Worm (Caenorhabditis elegans): ENCODE results near the gene K02C4.2.

K02C4.2 gene

ce11 chrII:8039416-8039815 lies 36.1 kb upstream of the K02C4.2 start, which contains the start of the genes ubh-4 and algn-6 (continued):
- TF ChIP-seq gei-17 (GFP tag; optimal IDR thresholded peaks at IDR 0.05), result no peak
- TF ChIP-seq cebp-1 (GFP tag; IDR thresholded peaks at IDR 0.05), result no peak
- TF ChIP-seq cebp-1 (tag; optimal IDR thresholded peaks at IDR 0.05), result peak; percentile 32
- no peak for TF ChIP-seq ekl-4 (GFP tag; IDR thresholded peaks at IDR 0.05)
- TF ChIP-seq dpff-1 (tag; optimal IDR thresholded peaks at IDR 0.05), result no peak
- TF ChIP-seq C17E4.6 (GFP tag; IDR thresholded peaks at IDR 0.05), result no peak
- TF ChIP-seq K11D2.4 (GFP tag; IDR thresholded peaks at IDR 0.05), result no peak
- no peak for TF ChIP-seq ccch-3 (GFP tag; optimal IDR thresholded peaks at IDR 0.05)
- no peak for TF ChIP-seq Y56A3A.18 (GFP tag; IDR thresholded peaks at IDR 0.05)
- TF ChIP-seq lin-35 (GFP tag; optimal IDR thresholded peaks at IDR 0.05), result no peak
- TF ChIP-seq snpc-3.4 (tag; optimal IDR thresholded peaks at IDR 0.05), result peak; percentile 16
- peak; percentile 64 for TF ChIP-seq ceh-27 (GFP tag; optimal IDR thresholded peaks at IDR 0.05)
- TF ChIP-seq Y53F4B.3 (GFP tag; IDR thresholded peaks at IDR 0.05), result no peak
- no peak for TF ChIP-seq atf-7 (tag; optimal IDR thresholded peaks at IDR 0.05)
- no peak for TF ChIP-seq hlh-12 (tag; optimal IDR thresholded peaks at IDR 0.05)
- TF ChIP-seq chd-7 (tag; optimal IDR thresholded peaks at IDR 0.05), result no peak
- TF ChIP-seq madf-3 (GFP tag; IDR thresholded peaks at IDR 0.05), result peak; percentile 61; the same call in 1 of the 2 replicates
- TF ChIP-seq aptf-2 (GFP tag; conservative IDR thresholded peaks at IDR 0.05), result peak; percentile 31; the same call in 1 of the 2 replicates
- peak; percentile 51 for TF ChIP-seq nhr-80 (tag; optimal IDR thresholded peaks at IDR 0.05)
- TF ChIP-seq tbp1 (GFP tag; optimal IDR thresholded peaks at IDR 0.05), result peak; percentile 44
- TF ChIP-seq F57A8.1 (GFP tag; optimal IDR thresholded peaks at IDR 0.05), result no peak
- TF ChIP-seq ceh-100 (GFP tag; IDR thresholded peaks at IDR 0.05), result no peak
- no peak for TF ChIP-seq hlh-26 (GFP tag; conservative IDR thresholded peaks at IDR 0.05)
- TF ChIP-seq ztf-26 (tag; optimal IDR thresholded peaks at IDR 0.05), result no peak
- TF ChIP-seq ZK185.1 (tag; optimal IDR thresholded peaks at IDR 0.05; ENCODE audit: poor library complexity, severe bottlenecking), result peak; percentile 69
- TF ChIP-seq egrh-3 (GFP tag; IDR thresholded peaks at IDR 0.05), result peak; percentile 21; the same call in 1 of the 2 replicates
- no peak for TF ChIP-seq C06A6.2 (GFP tag; conservative IDR thresholded peaks at IDR 0.05)
- TF ChIP-seq dox-1 (GFP tag; IDR thresholded peaks at IDR 0.05), result peak; percentile 86; the same call in 1 of the 2 replicates
- peak; percentile 89 for TF ChIP-seq unc-130 (GFP tag; optimal IDR thresholded peaks at IDR 0.05)
- 0 out of 2 replicates have a peak, but pooled peaks have one; percentile 22 for TF ChIP-seq Y67H2A.10 (GFP tag; conservative IDR thresholded peaks at IDR 0.05)
- no peak for TF ChIP-seq lag-1 (GFP tag; IDR thresholded peaks at IDR 0.05)
- no peak for TF ChIP-seq sea-2 (GFP tag; IDR thresholded peaks at IDR 0.05)
- TF ChIP-seq egl-18 (GFP tag; IDR thresholded peaks at IDR 0.05), result no peak
- peak; percentile 87 for TF ChIP-seq attf-5 (GFP tag; optimal IDR thresholded peaks at IDR 0.05)
- no peak for TF ChIP-seq hsf-1 (GFP tag; IDR thresholded peaks at IDR 0.05)
- TF ChIP-seq F52B5.7 (tag; optimal IDR thresholded peaks at IDR 0.05), result no peak
- TF ChIP-seq lin-26 (GFP tag; IDR thresholded peaks at IDR 0.05), result no peak
- TF ChIP-seq lir-1 (GFP tag; conservative IDR thresholded peaks at IDR 0.05), result no peak
- TF ChIP-seq egl-44 (GFP tag; IDR thresholded peaks at IDR 0.05), result 0 out of 2 replicates have a peak, but pooled peaks have one; percentile 13
- no peak for TF ChIP-seq B0261.1 (tag; optimal IDR thresholded peaks at IDR 0.05)
- no peak for TF ChIP-seq him-1 (tag; optimal IDR thresholded peaks at IDR 0.05)
- peak; percentile 54 for TF ChIP-seq athp-1 (tag; optimal IDR thresholded peaks at IDR 0.05)
- TF ChIP-seq Y79H2A.3 (GFP tag; conservative IDR thresholded peaks at IDR 0.05), result 0 out of 2 replicates have a peak, but pooled peaks have one; percentile 24
- TF ChIP-seq K12H6.12 (tag; optimal IDR thresholded peaks at IDR 0.05), result peak; percentile 43
- TF ChIP-seq rec-8 (tag; optimal IDR thresholded peaks at IDR 0.05), result peak in 1 of 2 experiments; percentile 1
- TF ChIP-seq ceh-79 (tag; optimal IDR thresholded peaks at IDR 0.05), result no peak
- TF ChIP-seq madf-10 (tag; optimal IDR thresholded peaks at IDR 0.05), result peak; percentile 32
- TF ChIP-seq lin-54 (GFP tag; optimal IDR thresholded peaks at IDR 0.05), result peak; percentile 72
- no peak for TF ChIP-seq nhr-120 (GFP tag; IDR thresholded peaks at IDR 0.05)

Measured in whole organism, young adult.